Fruit fly (Drosophila melanogaster): Measurements from ENCODE around the gene mRpL49.
A peak's percentile ranks its signal among the peaks of the same experiment; 100 is the strongest.

Gene mRpL49

DNA sequence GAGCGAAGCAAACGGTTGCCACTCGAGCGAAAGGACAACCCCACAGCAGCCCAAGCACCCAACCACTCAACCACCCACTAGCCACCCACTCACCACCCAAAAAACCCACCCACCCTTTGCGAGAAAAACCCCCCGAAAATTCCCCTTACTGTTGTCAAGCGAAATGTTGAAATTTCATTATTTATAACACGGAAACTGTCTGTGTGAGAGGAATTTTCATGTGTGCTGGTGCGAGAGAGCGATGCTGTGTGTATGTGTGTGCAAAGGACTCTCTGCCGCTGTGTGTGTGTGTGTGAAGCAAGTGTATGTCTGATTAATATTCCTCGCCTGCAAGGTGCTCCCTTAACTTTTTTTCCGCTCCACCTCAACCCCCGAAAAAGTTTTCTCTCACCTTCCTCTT is 22.9 kb downstream of the mRpL49 start:
- TF ChIP-seq lz (GFP tag; optimal IDR thresholded peaks at IDR 0.05) (no peak), CG9139 (GFP tag; optimal IDR thresholded peaks at IDR 0.05) (no peak), salr (GFP tag; optimal IDR thresholded peaks at IDR 0.05) (no peak), Sox15 (GFP tag; optimal IDR thresholded peaks at IDR 0.05) (no peak), CG8319 (GFP tag; optimal IDR thresholded peaks at IDR 0.05) (no peak), CG10631 (GFP tag; optimal IDR thresholded peaks at IDR 0.05) (no peak), Sox102F (GFP tag; optimal IDR thresholded peaks at IDR 0.05) (no peak), CG6854 (GFP tag; optimal IDR thresholded peaks at IDR 0.05) (no peak), Eip93F (GFP tag; optimal IDR thresholded peaks at IDR 0.05) (no peak), CG6163 (GFP tag; IDR thresholded peaks at IDR 0.05) (no peak), Lpt (GFP tag; optimal IDR thresholded peaks at IDR 0.05) (no peak), dsx (GFP tag; optimal IDR thresholded peaks at IDR 0.05; ENCODE audit: poor library complexity, severe bottlenecking) (no peak), acj6 (GFP tag; optimal IDR thresholded peaks at IDR 0.05) (no peak), pdm3 (GFP tag; optimal IDR thresholded peaks at IDR 0.05) (no peak), CG8119 (GFP tag; IDR thresholded peaks at IDR 0.05) (no peak), fkh (GFP tag; optimal IDR thresholded peaks at IDR 0.05) (no peak), Hr4 (GFP tag; optimal IDR thresholded peaks at IDR 0.05) (no peak), net (GFP tag; optimal IDR thresholded peaks at IDR 0.05) (no peak), CG1621 (tag; optimal IDR thresholded peaks at IDR 0.05) (no peak), CG34406 (GFP tag; optimal IDR thresholded peaks at IDR 0.05) (no peak)

DNA sequence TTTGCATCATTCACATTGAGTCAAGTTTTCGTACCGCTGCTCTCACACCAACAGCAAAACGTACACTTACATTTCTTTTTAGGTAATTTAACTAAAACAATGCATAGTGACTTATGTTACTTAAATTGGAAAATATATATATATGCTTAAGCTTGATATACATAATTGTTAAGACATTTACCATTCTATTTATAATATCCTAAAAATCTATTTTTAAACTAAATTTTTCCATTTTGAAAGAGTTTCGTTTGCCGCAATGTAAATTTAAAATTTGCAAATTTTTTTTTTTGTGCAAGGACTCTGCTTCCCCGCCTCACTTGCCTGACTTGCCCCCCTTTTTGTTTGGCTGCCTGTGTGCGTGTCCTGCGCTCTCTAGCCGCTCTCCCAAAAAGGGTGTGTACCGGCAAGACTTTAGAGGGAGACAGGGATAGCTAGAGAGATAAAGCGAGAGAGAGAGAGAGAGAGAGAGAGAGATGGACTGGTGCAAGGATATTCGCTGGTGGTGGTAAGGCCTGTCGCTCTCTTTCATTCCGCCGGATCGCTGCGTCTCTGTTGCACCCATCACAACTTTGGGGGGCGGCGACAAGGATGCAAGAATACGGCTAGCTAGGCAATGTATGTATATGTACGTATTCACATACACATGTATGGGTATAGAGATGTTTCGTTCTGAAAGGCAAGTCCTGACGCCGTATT is 31.1 kb downstream of the mRpL49 start:
- TF ChIP-seq CG8632 (GFP tag; optimal IDR thresholded peaks at IDR 0.05): no peak
- peak; percentile 2 for TF ChIP-seq CG3032 (tag; optimal IDR thresholded peaks at IDR 0.05)
- TF ChIP-seq esn (GFP tag; optimal IDR thresholded peaks at IDR 0.05): peak; percentile 4
- peak; percentile 44 for TF ChIP-seq Eip78C (GFP tag)
- no peak for TF ChIP-seq CG8319 (GFP tag; optimal IDR thresholded peaks at IDR 0.05)
- peak; percentile 4 for TF ChIP-seq Ets96B (tag; optimal IDR thresholded peaks at IDR 0.05)

DNA sequence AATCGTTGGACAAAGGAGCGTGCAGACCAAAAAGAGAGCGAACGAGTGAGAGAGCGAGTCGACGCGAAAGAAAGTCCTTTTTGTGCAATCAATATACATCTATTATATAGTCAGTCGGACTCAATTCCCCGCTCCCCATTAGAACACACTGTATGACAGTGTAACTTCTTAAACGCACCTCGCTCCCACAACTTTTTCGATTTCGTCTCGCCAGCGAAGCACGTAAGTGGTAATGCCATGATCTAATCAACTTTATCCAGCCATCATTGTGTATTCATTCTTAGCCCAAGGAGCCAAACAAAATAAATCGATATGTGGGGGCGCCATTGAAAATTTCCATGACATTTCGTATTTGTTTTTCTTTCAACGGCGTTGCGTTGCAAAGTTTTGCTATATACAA is 32.1 kb downstream of the mRpL49 start:
- TF ChIP-seq CG6792 (GFP tag; optimal IDR thresholded peaks at IDR 0.05) (no peak), Hr39 (GFP tag; optimal IDR thresholded peaks at IDR 0.05) (no peak), CG3032 (tag; optimal IDR thresholded peaks at IDR 0.05) (no peak), dsx (GFP tag; optimal IDR thresholded peaks at IDR 0.05; ENCODE audit: poor library complexity, severe bottlenecking) (no peak), Eip78C (GFP tag) (no peak)

DNA sequence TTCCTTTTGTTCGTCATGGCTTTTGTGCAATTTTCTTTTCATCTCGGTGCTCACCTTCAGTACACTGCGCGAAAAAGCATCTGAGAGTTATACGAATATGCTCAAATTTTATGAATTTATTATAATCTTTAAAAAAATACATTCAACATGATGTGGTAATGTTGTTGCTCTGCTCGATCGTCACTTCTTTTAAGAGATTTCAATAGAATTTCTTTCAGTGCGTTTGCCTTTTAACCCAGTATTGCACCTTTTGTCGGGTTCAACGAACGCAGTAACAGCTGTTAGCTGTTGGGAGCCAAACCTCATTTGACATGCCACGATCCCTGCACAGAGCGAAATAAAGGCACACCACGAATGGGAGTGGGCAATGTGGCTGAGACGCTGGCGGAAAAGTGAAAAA is 33.0 kb downstream of the mRpL49 start:
- TF ChIP-seq CG8119 (GFP tag; IDR thresholded peaks at IDR 0.05) (no peak), fd59A (GFP tag; optimal IDR thresholded peaks at IDR 0.05) (no peak), Eip78C (GFP tag) (peak; percentile 55), Eip75B (GFP tag; optimal IDR thresholded peaks at IDR 0.05) (no peak), CG11902 (GFP tag; optimal IDR thresholded peaks at IDR 0.05) (no peak), CG6792 (GFP tag; optimal IDR thresholded peaks at IDR 0.05) (no peak), CG9139 (GFP tag; optimal IDR thresholded peaks at IDR 0.05) (no peak), net (GFP tag; optimal IDR thresholded peaks at IDR 0.05) (no peak), Hr39 (GFP tag; optimal IDR thresholded peaks at IDR 0.05) (peak; percentile 6), svp (GFP tag) (peak; percentile 57), CG11762 (GFP tag; optimal IDR thresholded peaks at IDR 0.05; ENCODE audit: insufficient read depth) (no peak), dac (GFP tag; optimal IDR thresholded peaks at IDR 0.05) (no peak), lz (GFP tag; optimal IDR thresholded peaks at IDR 0.05) (peak; percentile 17), CG1621 (tag; optimal IDR thresholded peaks at IDR 0.05) (no peak), Sox14 (GFP tag; optimal IDR thresholded peaks at IDR 0.05) (peak; percentile 0), CG15336 (GFP tag; IDR thresholded peaks at IDR 0.05) (no peak), Smox (GFP tag; optimal IDR thresholded peaks at IDR 0.05) (peak; percentile 18), CG6854 (GFP tag; optimal IDR thresholded peaks at IDR 0.05) (no peak), Ets21C (GFP tag; optimal IDR thresholded peaks at IDR 0.05) (no peak), CG3919 (GFP tag; optimal IDR thresholded peaks at IDR 0.05) (peak; percentile 3), Sox15 (GFP tag; optimal IDR thresholded peaks at IDR 0.05) (no peak), esn (GFP tag; optimal IDR thresholded peaks at IDR 0.05) (peak; percentile 19), Eip93F (GFP tag; optimal IDR thresholded peaks at IDR 0.05) (no peak), CG34406 (GFP tag; optimal IDR thresholded peaks at IDR 0.05) (no peak), eg (GFP tag; IDR thresholded peaks at IDR 0.05) (no peak), CG32006 (GFP tag; optimal IDR thresholded peaks at IDR 0.05) (no peak), Sox102F (GFP tag; optimal IDR thresholded peaks at IDR 0.05) (no peak), CG7368 (GFP tag; optimal IDR thresholded peaks at IDR 0.05) (no peak), fkh (GFP tag; optimal IDR thresholded peaks at IDR 0.05) (no peak), CG6808 (GFP tag; optimal IDR thresholded peaks at IDR 0.05) (no peak), topi (GFP tag; optimal IDR thresholded peaks at IDR 0.05) (peak; percentile 41), dsx (GFP tag; optimal IDR thresholded peaks at IDR 0.05; ENCODE audit: poor library complexity, severe bottlenecking) (no peak)

All from whole organism, prepupa.